Worm (Caenorhabditis elegans): ENCODE data around the gene C55B6.7.
A peak's percentile ranks its signal among the peaks of the same experiment; 100 is the strongest.

- TF ChIP-seq dao-5 (tag; optimal IDR thresholded peaks at IDR 0.05) (no peak), W03F9.2 (tag; optimal IDR thresholded peaks at IDR 0.05) (no peak), him-1 (tag; optimal IDR thresholded peaks at IDR 0.05) (peak; percentile 47)
Measured at ce11 chrX:7232158-7232822, 40.5 kb upstream of the C55B6.7 start.

All from whole organism, L4/young adult.